Fruit fly (Drosophila melanogaster) whole organism, embryonic: Measurements from ENCODE around the gene frm.
A peak's percentile ranks its signal among the peaks of the same experiment; 100 is the strongest.

Experiments
- ATbp ChIP-seq: fragments of 200-800 bp; sonication (Bioruptor generic); optimal IDR thresholded peaks from 2 replicates; lab custom pipeline; 2017; ENCODE audit warnings: missing biosample characterization, mild to moderate bottlenecking, missing genetic modification characterization, missing genetic modification reagents
- Aef1 ChIP-seq: fragments of 200-800 bp; sonication (Bioruptor generic); IDR thresholded peaks from 3 replicates; pipeline ENCODE4 v1.3.6; 2022; ENCODE audit warnings: missing biosample characterization, missing genetic modification characterization
- BEAF-32 ChIP-seq: fragments of 200-800 bp; sonication (Bioruptor generic); optimal IDR thresholded peaks from 3 replicates; lab custom pipeline; 2017; ENCODE audit warnings: missing biosample characterization, missing genetic modification characterization, mild to moderate bottlenecking, moderate library complexity, missing genetic modification reagents
- CG11247 ChIP-seq: fragments of 200-800 bp; sonication (Bioruptor generic); IDR thresholded peaks from 2 replicates; pipeline ENCODE4 v1.3.6; 2022; ENCODE audit warnings: missing biosample characterization, missing genetic modification characterization
- CG11504 ChIP-seq: fragments of 200-800 bp; sonication (Bioruptor generic); optimal IDR thresholded peaks from 3 replicates; lab custom pipeline; 2019; ENCODE audit warnings: missing biosample characterization, mild to moderate bottlenecking, missing genetic modification characterization, moderate library complexity
- CG11723 ChIP-seq: fragments of 200-800 bp; sonication (Bioruptor generic); optimal IDR thresholded peaks from 2 replicates; lab custom pipeline; 2017; ENCODE audit warnings: missing biosample characterization, mild to moderate bottlenecking, missing genetic modification characterization
- CG14860 ChIP-seq: fragments of 200-800 bp; sonication (Bioruptor generic); IDR thresholded peaks from 3 replicates; pipeline ENCODE4 v1.3.6; 2022; ENCODE audit warnings: missing biosample characterization, missing genetic modification characterization; ENCODE audit not compliant: partially characterized antibody
- CG18476 ChIP-seq: fragments of 200-800 bp; sonication (Bioruptor generic); optimal IDR thresholded peaks from 2 replicates; lab custom pipeline; 2016; ENCODE audit warnings: missing biosample characterization, mild to moderate bottlenecking, missing genetic modification characterization
- CG18599 ChIP-seq: fragments of 200-800 bp; sonication (Bioruptor generic); optimal IDR thresholded peaks from 3 replicates; lab custom pipeline; 2017; ENCODE audit warnings: missing biosample characterization, missing genetic modification characterization, mild to moderate bottlenecking, moderate library complexity, missing genetic modification reagents
- CG18764 ChIP-seq: fragments of 200-800 bp; sonication (Bioruptor generic); optimal IDR thresholded peaks from 3 replicates; lab custom pipeline; 2016; ENCODE audit warnings: missing biosample characterization, missing genetic modification characterization
- CG3163 ChIP-seq: fragments of 200-800 bp; sonication (Bioruptor generic); optimal IDR thresholded peaks from 3 replicates; lab custom pipeline; 2016; ENCODE audit warnings: missing biosample characterization, missing genetic modification characterization
- CG32767 ChIP-seq: fragments of 200-800 bp; sonication (Bioruptor generic); IDR thresholded peaks from 2 replicates; pipeline ENCODE4 v1.3.6; 2022; ENCODE audit warnings: missing biosample characterization, missing genetic modification characterization
- CG43689 ChIP-seq: fragments of 200-800 bp; sonication (Bioruptor generic); IDR thresholded peaks from 2 replicates; pipeline ENCODE4 v1.3.6; 2022; ENCODE audit warnings: missing biosample characterization, missing genetic modification characterization
- CG6689 ChIP-seq: fragments of 200-800 bp; sonication (Bioruptor generic); IDR thresholded peaks from 2 replicates; pipeline ENCODE4 v1.3.6; 2022; ENCODE audit warnings: missing biosample characterization, missing genetic modification characterization
- CG7745 ChIP-seq: fragments of 200-800 bp; sonication (Bioruptor generic); optimal IDR thresholded peaks from 2 replicates; lab custom pipeline; 2018; ENCODE audit warnings: missing biosample characterization, mild to moderate bottlenecking, missing genetic modification characterization, moderate library complexity
- CG7839 ChIP-seq: fragments of 200-800 bp; sonication (Bioruptor generic); optimal IDR thresholded peaks from 3 replicates; lab custom pipeline; 2018; ENCODE audit warnings: missing biosample characterization, mild to moderate bottlenecking, missing genetic modification characterization, moderate library complexity
- CG9609 ChIP-seq: fragments of 200-800 bp; sonication (Bioruptor generic); optimal IDR thresholded peaks from 3 replicates; lab custom pipeline; 2016; ENCODE audit warnings: missing biosample characterization, missing genetic modification characterization
- Doc2 ChIP-seq: fragments of 200-800 bp; sonication (Bioruptor generic); IDR thresholded peaks from 2 replicates; pipeline ENCODE4 v1.3.6; 2022; ENCODE audit warnings: missing biosample characterization, missing genetic modification characterization
- Drgx ChIP-seq: fragments of 200-800 bp; sonication (Bioruptor generic); IDR thresholded peaks from 2 replicates; pipeline ENCODE4 v1.3.6; 2022; ENCODE audit warnings: missing biosample characterization, missing genetic modification characterization
- Fer3 ChIP-seq: fragments of 200-800 bp; sonication (Bioruptor generic); optimal IDR thresholded peaks from 2 replicates; lab custom pipeline; 2018; ENCODE audit warnings: missing biosample characterization, mild to moderate bottlenecking, missing genetic modification characterization, moderate library complexity
- Hmr ChIP-seq: fragments of 200-800 bp; sonication (Bioruptor generic); optimal IDR thresholded peaks from 3 replicates; lab custom pipeline; 2017; ENCODE audit warnings: mild to moderate bottlenecking, missing biosample characterization, missing genetic modification reagents, missing genetic modification characterization
- Hr51 ChIP-seq, 2 experiments: fragments of 200-800 bp; sonication (Bioruptor generic); optimal IDR thresholded peaks; 2 replicates in 1 of 2; 3 replicates in 1 of 2; lab custom pipeline; 2016 to 2018; ENCODE audit warnings: missing biosample characterization in 2 of 2, missing genetic modification characterization in 2 of 2, mild to moderate bottlenecking in 1 of 2, moderate library complexity in 1 of 2
- Hr78 ChIP-seq, 2 experiments: fragments of 200-800 bp in 1 of 2; fragments of >200 bp in 1 of 2; sonication (Bioruptor generic) in 1 of 2; optimal IDR thresholded peaks; 2 replicates each; lab custom pipeline; 2017 to 2019; ENCODE audit warnings: missing biosample characterization in 2 of 2, missing genetic modification characterization in 2 of 2, mild to moderate bottlenecking in 1 of 2, moderate library complexity in 1 of 2
- Max ChIP-seq: fragments of 200-800 bp; sonication (Bioruptor generic); optimal IDR thresholded peaks from 2 replicates; lab custom pipeline; 2016; ENCODE audit warnings: missing biosample characterization, mild to moderate bottlenecking, missing genetic modification characterization
- NK7.1 ChIP-seq: fragments of 200-800 bp; sonication (Bioruptor generic); optimal IDR thresholded peaks from 3 replicates; lab custom pipeline; 2016; ENCODE audit warnings: missing biosample characterization, missing genetic modification characterization
- Opbp ChIP-seq: fragments of 200-800 bp; sonication (Bioruptor generic); IDR thresholded peaks from 3 replicates; pipeline ENCODE4 v1.3.6; 2022; ENCODE audit warnings: missing biosample characterization, missing genetic modification characterization; ENCODE audit not compliant: partially characterized antibody
- Xrp1 ChIP-seq: fragments of 200-800 bp; sonication (Bioruptor generic); IDR thresholded peaks from 2 replicates; pipeline ENCODE4 v1.3.6; 2022; ENCODE audit warnings: missing biosample characterization, missing genetic modification characterization
- croc ChIP-seq: fragments of 200-800 bp; sonication (Bioruptor generic); conservative IDR thresholded peaks from 3 replicates; pipeline ENCODE4 v1.3.6; 2022; ENCODE audit warnings: missing biosample characterization, missing genetic modification characterization
- esg ChIP-seq: fragments of 200-800 bp; sonication (Bioruptor generic); conservative IDR thresholded peaks from 2 replicates; pipeline ENCODE4 v1.3.6; 2022; ENCODE audit warnings: missing biosample characterization, missing genetic modification characterization
- fu2 ChIP-seq: fragments of 200-800 bp; sonication (Bioruptor generic); optimal IDR thresholded peaks from 2 replicates; lab custom pipeline; 2016; ENCODE audit warnings: missing biosample characterization, missing genetic modification characterization
- gcm ChIP-seq: fragments of 200-800 bp; sonication (Bioruptor generic); optimal IDR thresholded peaks from 2 replicates; lab custom pipeline; 2019; ENCODE audit warnings: missing biosample characterization, mild to moderate bottlenecking, missing genetic modification characterization, moderate library complexity
- gem ChIP-seq: fragments of 200-800 bp; sonication (Bioruptor generic); optimal IDR thresholded peaks from 2 replicates; lab custom pipeline; 2019; ENCODE audit warnings: missing biosample characterization, mild to moderate bottlenecking, missing genetic modification characterization, moderate library complexity
- lov ChIP-seq, 2 experiments: fragments of 200-800 bp in 1 of 2; fragments of >200 bp in 1 of 2; sonication (Bioruptor generic) in 1 of 2; IDR thresholded peaks in 1 of 2; optimal IDR thresholded peaks in 1 of 2; 2 replicates in 1 of 2; 3 replicates in 1 of 2; pipeline versions ENCODE4 v1.3.6 to Lab custom; 2017 to 2022; ENCODE audit warnings: missing biosample characterization in 1 of 2, missing genetic modification characterization in 1 of 2
- maf-S ChIP-seq: fragments of 200-800 bp; sonication (Bioruptor generic); optimal IDR thresholded peaks from 2 replicates; lab custom pipeline; 2016; ENCODE audit warnings: missing biosample characterization, missing genetic modification characterization
- nau ChIP-seq: fragments of 200-800 bp; sonication (Bioruptor generic); optimal IDR thresholded peaks from 3 replicates; lab custom pipeline; 2017; ENCODE audit warnings: missing biosample characterization, mild to moderate bottlenecking, missing genetic modification characterization, missing genetic modification reagents
- onecut ChIP-seq: fragments of 200-800 bp; sonication (Bioruptor generic); IDR thresholded peaks from 2 replicates; pipeline ENCODE4 v1.3.6; 2022; ENCODE audit warnings: missing biosample characterization, missing genetic modification characterization
- pfk ChIP-seq: fragments of 200-800 bp; sonication (Bioruptor generic); optimal IDR thresholded peaks from 2 replicates; lab custom pipeline; 2018; ENCODE audit warnings: missing biosample characterization, mild to moderate bottlenecking, missing genetic modification characterization, moderate library complexity
- pita ChIP-seq: fragments of 200-800 bp; sonication (Bioruptor generic); optimal IDR thresholded peaks from 2 replicates; lab custom pipeline; 2017; ENCODE audit warnings: missing biosample characterization, mild to moderate bottlenecking, missing genetic modification characterization
- repo ChIP-seq: fragments of 200-800 bp; sonication (Bioruptor generic); optimal IDR thresholded peaks from 2 replicates; lab custom pipeline; 2016; ENCODE audit warnings: missing biosample characterization, missing genetic modification characterization
- run ChIP-seq: fragments of 200-800 bp; sonication (Bioruptor generic); optimal IDR thresholded peaks from 3 replicates; lab custom pipeline; 2018; ENCODE audit warnings: missing biosample characterization, mild to moderate bottlenecking, missing genetic modification characterization
- slbo ChIP-seq: fragments of 200-800 bp; sonication (Bioruptor generic); IDR thresholded peaks from 2 replicates; pipeline ENCODE4 v1.3.6; 2022; ENCODE audit warnings: missing biosample characterization, missing genetic modification characterization
- sqz ChIP-seq: fragments of 200-800 bp; sonication (Bioruptor generic); optimal IDR thresholded peaks from 3 replicates; lab custom pipeline; 2018; ENCODE audit warnings: missing biosample characterization, mild to moderate bottlenecking, missing genetic modification characterization
- tio ChIP-seq: fragments of 200-800 bp; sonication (Bioruptor generic); optimal IDR thresholded peaks from 2 replicates; lab custom pipeline; 2017; ENCODE audit warnings: missing biosample characterization, missing genetic modification characterization, inconsistent platforms
- vfl ChIP-seq: fragments of 200-800 bp; sonication (Bioruptor generic); optimal IDR thresholded peaks from 2 replicates; lab custom pipeline; 2016; ENCODE audit warnings: missing biosample characterization, missing genetic modification characterization
- wor ChIP-seq: fragments of 200-800 bp; sonication (Bioruptor generic); IDR thresholded peaks from 2 replicates; pipeline ENCODE4 v1.3.6; 2022; ENCODE audit warnings: missing biosample characterization, missing genetic modification characterization
- zfh2 ChIP-seq: fragments of 200-800 bp; sonication (Bioruptor generic); optimal IDR thresholded peaks from 2 replicates; lab custom pipeline; 2016; ENCODE audit warnings: missing biosample characterization, missing genetic modification characterization

Gene frm

dm6 chr3L:5577250-5578138 lies 26.5 kb upstream of the frm start, which contains the start of gene Msr-110 (continued):
- TF ChIP-seq CG18599 (GFP tag; lab: Kevin White, UChicago) (peak; percentile 92), CG18476 (GFP tag; lab: Kevin White, UChicago) (peak; percentile 76), slbo (GFP tag; lab: Robert Waterston, UW) (peak; percentile 94), CG6689 (GFP tag; lab: Robert Waterston, UW) (peak; percentile 89), CG9609 (GFP tag; lab: Kevin White, UChicago) (peak; percentile 66), sqz (GFP tag; lab: Kevin White, UChicago) (peak; percentile 87), Doc2 (GFP tag; lab: Robert Waterston, UW) (peak; percentile 81), Xrp1 (GFP tag; lab: Robert Waterston, UW) (peak; percentile 87), Hr51 (GFP tag; optimal IDR thresholded peaks at IDR 0.05; lab: Kevin White, UChicago) (peak; percentile 80 to 93), maf-S (GFP tag; lab: Kevin White, UChicago) (peak; percentile 59), croc (peak; percentile 81), CG32767 (peak; percentile 92), CG43689 (GFP tag; lab: Robert Waterston, UW) (no peak; the same call in 1 of the 2 replicates), onecut (peak; percentile 69), zfh2 (GFP tag; lab: Kevin White, UChicago) (peak; percentile 66), gem (tag; lab: Kevin White, UChicago) (peak; percentile 92), Fer3 (tag; lab: Kevin White, UChicago) (peak; percentile 94), esg (GFP tag; lab: Robert Waterston, UW) (peak; percentile 89), CG3163 (peak; percentile 49), ATbp (GFP tag; lab: Kevin White, UChicago) (peak; percentile 87), CG11504 (tag; lab: Kevin White, UChicago) (peak; percentile 94), CG11247 (peak; percentile 88), CG11723 (GFP tag; lab: Kevin White, UChicago) (peak; percentile 70), Max (peak; percentile 64), NK7.1 (peak; percentile 53), nau (GFP tag; lab: Kevin White, UChicago) (peak; percentile 84), CG14860 (GFP tag; lab: Robert Waterston, UW) (no peak), pfk (peak; percentile 19), lov (optimal IDR thresholded peaks at IDR 0.05; lab: Kevin White, UChicago) (no peak), lov (GFP tag; IDR thresholded peaks at IDR 0.05; lab: Robert Waterston, UW) (peak; percentile 26; the same call in 1 of the 3 replicates), BEAF-32 (GFP tag; lab: Kevin White, UChicago) (peak; percentile 4), Opbp (GFP tag; lab: Robert Waterston, UW) (no peak), Hr78 (GFP tag; optimal IDR thresholded peaks at IDR 0.05; lab: Kevin White, UChicago) (peak in 1 of 2 experiments; percentile 55), CG7745 (tag; lab: Kevin White, UChicago) (no peak), wor (GFP tag; lab: Robert Waterston, UW) (peak; percentile 88), vfl (GFP tag; lab: Kevin White, UChicago) (peak; percentile 39), CG18764 (GFP tag; lab: Kevin White, UChicago) (peak; percentile 71), Aef1 (GFP tag; lab: Robert Waterston, UW) (peak; percentile 86), repo (GFP tag; lab: Kevin White, UChicago) (peak; percentile 42), CG7839 (tag; lab: Kevin White, UChicago) (peak; percentile 93), Hmr (GFP tag; lab: Kevin White, UChicago) (peak; percentile 86), run (peak; percentile 85), gcm (peak; percentile 76), fu2 (GFP tag; lab: Kevin White, UChicago) (peak; percentile 51), tio (GFP tag; lab: Kevin White, UChicago) (peak; percentile 77), Drgx (GFP tag; lab: Robert Waterston, UW) (peak; percentile 97), pita (GFP tag; lab: Kevin White, UChicago) (no peak)
